Worm (Caenorhabditis elegans) whole organism, L3 larva: ENCODE measurements around the gene fbxc-54.

Experiments used
- ZK546.5 ChIP-seq: sonication (generic microtip); optimal IDR thresholded peaks from 2 replicates; lab custom pipeline; 2017; ENCODE audit warnings: missing biosample characterization, missing genetic modification characterization
- daf-12 ChIP-seq: fragments of 150-350 bp; optimal IDR thresholded peaks from 2 replicates; lab custom pipeline; 2014; ENCODE audit warnings: missing biosample characterization, missing genetic modification reagents, missing genetic modification characterization
- pqm-1 ChIP-seq: fragments of 150-350 bp; optimal IDR thresholded peaks from 2 replicates; lab custom pipeline; 2017; ENCODE audit warnings: missing biosample characterization, missing genetic modification characterization, inconsistent platforms
- zag-1 ChIP-seq: fragments of 150-350 bp; optimal IDR thresholded peaks from 2 replicates; lab custom pipeline; 2014; ENCODE audit warnings: missing biosample characterization, missing genetic modification characterization

DNA sequence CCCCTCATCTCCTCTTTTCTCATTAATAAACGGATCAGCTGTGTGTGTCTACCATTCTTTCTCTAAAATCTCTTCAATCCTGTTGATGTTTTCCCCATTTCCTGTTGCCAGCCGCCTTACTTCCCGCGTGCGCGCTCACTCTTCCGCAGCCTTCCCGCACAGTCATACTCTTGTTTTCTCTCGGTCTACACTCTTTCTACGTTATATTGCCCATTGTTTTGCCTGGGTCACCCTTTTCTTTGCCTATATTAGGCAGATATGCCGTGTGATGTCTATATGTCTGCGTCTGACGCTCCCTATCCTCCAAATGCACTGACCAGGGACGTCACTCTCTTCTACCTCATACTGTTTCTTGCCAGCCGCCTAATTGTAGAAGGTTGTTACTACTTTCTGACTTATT is 34.8 kb downstream of the fbxc-54 start:
- TF ChIP-seq zag-1 (tag; lab: Kevin White, UChicago) (no peak), ZK546.5 (no peak), daf-12 (tag; lab: Kevin White, UChicago) (no peak), pqm-1 (tag; lab: Kevin White, UChicago) (no peak)
